Worm (Caenorhabditis elegans) whole organism, L4/young adult: ENCODE measurements around the gene F38A1.8.

Source experiments
- W03F9.2 ChIP-seq: fragments of 150-350 bp; optimal IDR thresholded peaks from 2 replicates; lab custom pipeline; 2014; ENCODE audit warnings: missing biosample characterization, missing genetic modification characterization
- him-1 ChIP-seq: sonication (generic microtip); optimal IDR thresholded peaks from 2 replicates; lab custom pipeline; 2016; ENCODE audit warnings: missing genotype, missing genetic modification reagents, missing genetic modification characterization, missing compliant biosample characterization

ce11 chrIV:1246762-1247436 is 7.2 kb upstream of the F38A1.8 start, which contains the start of the genes clec-165 and F38A1.11:
- TF ChIP-seq W03F9.2 (no peak), him-1 (tag; lab: Kevin White, UChicago) (no peak)
